Worm (Caenorhabditis elegans) whole organism, early embryonic: Measurements from ENCODE around the gene ceeh-1.

ENCODE experiments used
- B0310.2 ChIP-seq: sonication (generic microtip); optimal IDR thresholded peaks from 2 replicates; lab custom pipeline; 2016; ENCODE audit warnings: mild to moderate bottlenecking, missing genetic modification characterization, missing compliant biosample characterization
- F13C5.2 ChIP-seq: sonication (generic microtip); optimal IDR thresholded peaks from 2 replicates; lab custom pipeline; 2017; ENCODE audit warnings: mild to moderate bottlenecking, missing genetic modification characterization, inconsistent platforms, missing compliant biosample characterization
- ama-1 ChIP-seq: fragments of 150-350 bp; optimal IDR thresholded peaks from 2 replicates; lab custom pipeline; 2014
- ceh-13 ChIP-seq: fragments of 200-800 bp; sonication (Bioruptor generic); optimal IDR thresholded peaks from 2 replicates; lab custom pipeline; 2018; ENCODE audit warnings: mild to moderate bottlenecking, missing genetic modification characterization, missing compliant biosample characterization
- ets-7 ChIP-seq: sonication (generic microtip); optimal IDR thresholded peaks from 2 replicates; lab custom pipeline; 2016; ENCODE audit warnings: missing genotype, missing genetic modification characterization, missing compliant biosample characterization
- scrt-1 ChIP-seq: fragments of 200-800 bp; sonication (Bioruptor generic); IDR thresholded peaks from 2 replicates; pipeline ENCODE4 v1.3.6; 2022; ENCODE audit warnings: missing genetic modification characterization, missing compliant biosample characterization
- sea-1 ChIP-seq: fragments of 200-800 bp; sonication (Bioruptor generic); conservative IDR thresholded peaks from 2 replicates; pipeline ENCODE4 v1.3.6; 2022; ENCODE audit warnings: missing genetic modification characterization, missing compliant biosample characterization
- tbx-11 ChIP-seq: fragments of 200-800 bp; sonication (Bioruptor generic); IDR thresholded peaks from 2 replicates; pipeline ENCODE4 v1.3.6; 2022; ENCODE audit warnings: missing genetic modification characterization, missing compliant biosample characterization
- tra-4 ChIP-seq: sonication (generic microtip); optimal IDR thresholded peaks from 2 replicates; lab custom pipeline; 2017; ENCODE audit warnings: missing genetic modification characterization, missing compliant biosample characterization

DNA sequence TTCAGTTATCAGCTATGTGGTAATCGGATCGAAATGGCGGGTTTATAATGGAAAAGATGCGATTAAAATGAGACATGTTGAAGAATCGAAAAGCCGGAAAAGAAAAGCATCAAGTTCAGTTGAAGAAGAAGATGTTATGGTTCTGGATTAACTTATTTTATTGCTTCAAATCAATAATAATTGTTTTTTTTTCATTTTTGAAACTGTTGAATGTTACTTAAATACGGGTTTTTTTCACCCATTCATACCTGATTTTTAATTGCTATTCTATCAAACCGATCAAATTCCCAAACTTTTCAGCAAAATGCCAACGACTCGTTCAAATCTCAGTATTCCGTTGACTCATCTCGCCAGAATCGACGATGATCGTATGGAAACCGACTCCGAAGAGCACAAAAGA is 27.8 kb upstream of the ceeh-1 start, which contains the start of gene exos-4.2:
- TF ChIP-seq ama-1 (no peak), ets-7 (tag; lab: Kevin White, UChicago) (no peak), F13C5.2 (tag; lab: Kevin White, UChicago) (no peak), tra-4 (tag; lab: Kevin White, UChicago) (no peak), scrt-1 (no peak), ceh-13 (no peak), sea-1 (GFP tag; lab: Robert Waterston, UW) (no peak), tbx-11 (GFP tag; lab: Robert Waterston, UW) (no peak), B0310.2 (tag; lab: Kevin White, UChicago) (no peak)
